Worm (Caenorhabditis elegans): ENCODE measurements around the gene srh-141.

The srh-141 gene

DNA sequence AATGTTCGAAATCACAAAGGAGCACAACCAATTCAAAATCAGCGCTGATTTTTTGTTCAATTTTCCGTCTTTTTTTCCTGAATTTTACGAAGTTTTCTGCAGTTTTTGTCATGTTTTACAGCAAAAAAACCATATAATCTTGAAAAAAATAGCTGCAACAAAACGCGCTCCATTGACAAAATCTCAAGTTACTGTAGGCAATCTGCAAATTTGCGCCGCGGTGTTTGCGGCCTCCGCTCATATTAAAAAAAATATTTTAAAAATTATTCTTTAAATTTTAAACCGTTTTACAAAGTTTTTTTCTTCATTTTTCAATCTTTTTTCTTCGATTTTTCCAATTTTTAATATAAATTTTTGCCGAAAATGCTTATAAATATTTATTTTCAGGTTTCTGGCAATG, 38.4 kb upstream of the srh-141 start:
- TF ChIP-seq ceh-32 (tag; optimal IDR thresholded peaks at IDR 0.05; ENCODE audit: poor library complexity) (no peak), hmg-1.1 (GFP tag; IDR thresholded peaks at IDR 0.05) (no peak), lin-15B (tag; optimal IDR thresholded peaks at IDR 0.05) (no peak), spr-3 (GFP tag; optimal IDR thresholded peaks at IDR 0.05) (no peak), lin-38 (GFP tag; IDR thresholded peaks at IDR 0.05) (peak; percentile 75), pqm-1 (tag; optimal IDR thresholded peaks at IDR 0.05) (no peak), ctbp-1 (GFP tag; IDR thresholded peaks at IDR 0.05) (no peak)

DNA sequence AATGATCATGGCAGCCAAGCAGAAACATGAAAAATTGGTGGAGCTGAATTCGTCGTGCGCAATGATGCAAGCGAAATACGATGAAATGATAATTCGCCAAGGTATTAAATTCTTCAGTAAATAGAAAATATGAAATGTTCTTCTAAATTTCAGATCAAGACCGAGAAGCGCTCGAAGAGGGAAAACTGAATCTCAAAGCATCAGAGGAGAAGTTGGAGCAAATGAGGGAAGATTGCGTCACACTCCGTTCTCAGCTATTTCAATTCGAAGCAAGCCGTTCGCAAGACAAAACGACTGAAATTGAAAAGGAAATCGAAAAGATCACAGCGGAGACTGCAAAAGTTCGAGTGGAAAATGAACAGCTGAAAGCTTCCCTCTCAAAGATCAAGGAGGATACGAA, 37.4 kb upstream of the srh-141 start:
- TF ChIP-seq hlh-30 (tag; optimal IDR thresholded peaks at IDR 0.05; ENCODE audit: insufficient read depth): no peak
- TF ChIP-seq snpc-1.2 (GFP tag; IDR thresholded peaks at IDR 0.05): no peak
- no peak for TF ChIP-seq egl-43 (GFP tag; IDR thresholded peaks at IDR 0.05)
- TF ChIP-seq unc-62 (GFP tag; optimal IDR thresholded peaks at IDR 0.05 in 1 of 2): peak in 1 of 2 experiments; percentile 70
- no peak for TF ChIP-seq unc-62 (tag; optimal IDR thresholded peaks at IDR 0.05)
- no peak for TF ChIP-seq lin-39 (tag; optimal IDR thresholded peaks at IDR 0.05)
- TF ChIP-seq nhr-237 (tag; optimal IDR thresholded peaks at IDR 0.05): no peak
- no peak for TF ChIP-seq saeg-2 (GFP tag; IDR thresholded peaks at IDR 0.05)

DNA sequence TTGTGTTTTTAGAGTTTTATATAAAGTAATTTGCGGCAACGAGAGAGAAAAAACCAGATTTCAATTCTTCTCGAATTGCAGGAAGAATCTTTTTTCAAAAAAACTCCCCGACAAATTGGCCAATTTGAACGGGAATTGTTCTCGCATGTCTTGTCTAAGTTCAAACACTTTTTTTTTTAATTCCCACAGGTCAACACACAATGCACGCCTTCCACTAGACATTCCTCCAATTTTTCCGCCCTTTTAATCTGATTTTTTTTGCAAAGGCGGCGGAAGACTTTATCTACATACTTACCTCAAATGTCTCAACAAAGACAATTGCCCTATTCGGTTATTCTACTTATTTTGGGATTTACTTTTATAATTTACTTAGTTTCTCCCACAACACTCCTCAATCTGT, 36.1 kb upstream of the srh-141 start, which contains the start of gene F26D2.3:
TSS of gene F26D2.3 (plus strand) at position 301 of the 400 bp plus-strand sequence.
- TF ChIP-seq ZK546.5 (tag; optimal IDR thresholded peaks at IDR 0.05) (no peak), ceh-20 (GFP tag; IDR thresholded peaks at IDR 0.05) (no peak), php-3 (GFP tag; IDR thresholded peaks at IDR 0.05) (no peak), T26A8.4 (GFP tag; IDR thresholded peaks at IDR 0.05) (no peak), snpc-1.2 (GFP tag; IDR thresholded peaks at IDR 0.05) (no peak), dve-1 (tag; optimal IDR thresholded peaks at IDR 0.05; ENCODE audit: insufficient read depth) (no peak), nhr-42 (GFP tag; IDR thresholded peaks at IDR 0.05) (no peak), lin-1 (GFP tag; IDR thresholded peaks at IDR 0.05) (no peak), F10B5.3 (tag; optimal IDR thresholded peaks at IDR 0.05) (no peak), R02D3.7 (tag; optimal IDR thresholded peaks at IDR 0.05) (no peak), daf-8 (GFP tag; IDR thresholded peaks at IDR 0.05) (no peak), mxl-2 (GFP tag; conservative IDR thresholded peaks at IDR 0.05) (no peak), daf-19 (GFP tag; conservative IDR thresholded peaks at IDR 0.05) (no peak), F44E2.7 (GFP tag; IDR thresholded peaks at IDR 0.05) (no peak), madf-9 (GFP tag; conservative IDR thresholded peaks at IDR 0.05) (no peak), cey-2 (tag; optimal IDR thresholded peaks at IDR 0.05; ENCODE audit: borderline replicate concordance, insufficient read depth) (no peak), lir-3 (tag; optimal IDR thresholded peaks at IDR 0.05) (no peak), lin-15B (tag; optimal IDR thresholded peaks at IDR 0.05) (no peak), zfp-3 (GFP tag; conservative IDR thresholded peaks at IDR 0.05) (no peak), fkh-10 (GFP tag; optimal IDR thresholded peaks at IDR 0.05) (no peak)

DNA sequence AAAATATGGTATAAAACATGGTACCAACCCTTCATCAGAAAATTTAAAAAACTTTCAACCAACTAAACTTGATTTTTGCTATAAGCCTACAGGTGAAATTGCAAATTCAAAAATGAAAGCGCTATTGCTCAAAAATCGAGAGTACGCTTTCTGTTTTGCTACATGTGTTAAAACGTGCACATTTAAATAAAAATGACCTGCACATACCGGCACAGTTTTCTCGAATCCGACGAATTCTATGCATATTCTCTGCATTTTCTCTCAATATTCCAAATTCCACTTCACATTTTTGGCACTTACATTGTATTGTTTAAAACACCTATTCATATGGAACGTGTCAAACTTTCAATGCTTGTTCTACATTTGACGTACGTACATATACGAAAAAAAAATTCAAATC, 33.2 kb upstream of the srh-141 start, which contains the start of gene srh-145:
TSS of gene srh-145 (plus strand) at position 193 of the 400 bp plus-strand sequence.
- TF ChIP-seq zfp-3 (GFP tag; conservative IDR thresholded peaks at IDR 0.05) (no peak), sdz-12 (GFP tag; optimal IDR thresholded peaks at IDR 0.05) (no peak), nhr-28 (tag; optimal IDR thresholded peaks at IDR 0.05) (no peak), nhr-25 (tag; optimal IDR thresholded peaks at IDR 0.05; ENCODE audit: borderline replicate concordance, insufficient read depth) (no peak), egl-27 (tag; optimal IDR thresholded peaks at IDR 0.05) (no peak), lin-15B (tag; optimal IDR thresholded peaks at IDR 0.05) (no peak), fkh-10 (GFP tag; optimal IDR thresholded peaks at IDR 0.05) (no peak), T20F7.1 (GFP tag; optimal IDR thresholded peaks at IDR 0.05) (no peak), madf-9 (GFP tag; conservative IDR thresholded peaks at IDR 0.05) (no peak), F37D6.2 (tag; optimal IDR thresholded peaks at IDR 0.05) (no peak), set-16 (GFP tag; IDR thresholded peaks at IDR 0.05) (no peak), mxl-2 (GFP tag; conservative IDR thresholded peaks at IDR 0.05) (0 out of 2 replicates have a peak, but pooled peaks have one; percentile 11), duxl-1 (tag; optimal IDR thresholded peaks at IDR 0.05; ENCODE audit: poor library complexity) (no peak), attf-4 (tag; optimal IDR thresholded peaks at IDR 0.05) (no peak), nhr-41 (GFP tag; IDR thresholded peaks at IDR 0.05) (no peak), unc-62 (GFP tag; optimal IDR thresholded peaks at IDR 0.05 in 1 of 2) (peak in 1 of 2 experiments; percentile 60), unc-62 (tag; optimal IDR thresholded peaks at IDR 0.05) (no peak), aha-1 (tag) (peak; percentile 78), jun-1 (tag; optimal IDR thresholded peaks at IDR 0.05) (no peak), cey-2 (tag; optimal IDR thresholded peaks at IDR 0.05; ENCODE audit: borderline replicate concordance, insufficient read depth) (no peak)
